Worm (Caenorhabditis elegans): ENCODE measurements around the gene Y64G10A.10.

DNA sequence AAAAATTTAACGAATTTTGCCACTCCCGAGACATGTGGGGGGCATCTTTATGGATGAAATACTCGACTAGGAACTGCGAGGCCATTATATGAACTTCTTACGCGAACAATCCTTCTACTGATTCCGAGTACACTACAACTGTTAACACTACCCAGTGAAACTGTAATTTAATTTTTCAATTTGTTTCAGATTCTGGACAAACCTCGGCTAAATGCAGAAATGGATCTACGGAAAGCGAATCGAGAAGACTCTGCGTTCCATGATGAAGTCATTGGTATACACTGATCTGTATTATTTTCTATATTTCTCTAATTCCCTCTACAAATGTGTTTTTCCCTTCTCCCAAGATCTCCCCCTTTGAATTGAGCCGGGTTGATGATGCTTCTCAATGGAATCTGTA is 43.7 kb upstream of the Y64G10A.10 start:
- TF ChIP-seq unc-30 (tag; optimal IDR thresholded peaks at IDR 0.05) (no peak), fkh-10 (GFP tag; optimal IDR thresholded peaks at IDR 0.05) (no peak), lin-13 (GFP tag; optimal IDR thresholded peaks at IDR 0.05) (no peak), blmp-1 (tag; optimal IDR thresholded peaks at IDR 0.05) (no peak), C16A3.4 (tag; optimal IDR thresholded peaks at IDR 0.05) (no peak)

All from whole organism, L1 larva.